Fruit fly (Drosophila melanogaster): Measurements from ENCODE around the gene CG6621.

Gene CG6621

DNA sequence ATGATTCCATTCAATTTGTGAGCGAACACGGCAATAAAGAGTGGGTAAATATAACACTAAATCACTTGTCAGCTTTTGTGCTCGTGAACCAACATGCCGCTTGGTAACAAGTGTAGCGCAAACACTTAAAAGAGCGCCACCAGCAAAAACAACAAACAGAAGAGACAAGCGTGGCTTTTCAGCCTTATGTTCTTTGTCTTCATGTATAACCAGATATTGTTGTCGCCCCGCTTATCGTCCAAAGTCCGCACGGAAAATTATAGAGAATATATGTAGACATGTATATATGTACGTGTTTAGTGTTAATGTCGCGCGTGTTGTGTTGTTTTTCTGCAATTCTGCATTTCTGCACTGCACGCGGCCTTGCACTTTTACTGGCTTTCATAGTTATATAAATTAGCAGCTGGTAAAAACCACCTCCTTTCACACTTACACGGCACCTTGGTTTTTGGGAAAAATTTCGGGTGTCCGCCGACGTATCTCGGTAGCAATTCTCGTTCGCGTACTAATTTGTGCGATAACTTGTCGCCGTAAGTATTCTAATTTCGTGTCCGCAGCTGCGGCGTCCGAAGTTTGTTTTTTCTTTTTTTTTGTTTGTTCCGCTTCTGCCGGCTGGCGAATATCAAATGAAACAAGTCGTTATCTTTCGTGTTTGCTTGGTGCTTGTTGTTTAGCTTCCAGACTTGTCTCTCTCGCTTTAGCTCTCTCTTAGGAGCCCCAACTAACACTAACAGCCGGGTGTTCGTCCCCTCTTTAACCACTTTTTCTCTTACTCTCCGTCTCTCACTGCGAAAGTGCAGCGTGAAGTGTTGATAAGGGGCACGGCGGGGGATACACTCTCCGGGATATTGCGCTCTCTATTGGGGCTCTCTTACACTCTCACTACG, 4.5 kb downstream of the CG6621 start (continued):
- TF ChIP-seq Eip74EF (GFP tag; optimal IDR thresholded peaks at IDR 0.05) (peak in 1 of 2 experiments; percentile 32), Dbx (GFP tag; IDR thresholded peaks at IDR 0.05) (peak; percentile 59; the same call in 2 of the 3 replicates), CG10267 (tag; optimal IDR thresholded peaks at IDR 0.05) (no peak), repo (GFP tag; optimal IDR thresholded peaks at IDR 0.05) (no peak), ems (GFP tag; optimal IDR thresholded peaks at IDR 0.05) (peak; percentile 30), jigr1 (GFP tag; IDR thresholded peaks at IDR 0.05) (no peak), Opbp (GFP tag; IDR thresholded peaks at IDR 0.05; ENCODE audit: partially characterized antibody) (no peak), CG10462 (GFP tag; optimal IDR thresholded peaks at IDR 0.05) (no peak), Mad (GFP tag; optimal IDR thresholded peaks at IDR 0.05) (no peak), CG3065 (GFP tag; optimal IDR thresholded peaks at IDR 0.05) (no peak), NC2β (GFP tag; optimal IDR thresholded peaks at IDR 0.05) (no peak), CG9215 (GFP tag; IDR thresholded peaks at IDR 0.05) (no peak; the same call in 1 of the 2 replicates), ro (GFP tag; IDR thresholded peaks at IDR 0.05) (no peak), ase (GFP tag; IDR thresholded peaks at IDR 0.05) (no peak; the same call in 2 of the 3 replicates), Atf6 (GFP tag; IDR thresholded peaks at IDR 0.05) (peak; percentile 56; the same call in 1 of the 2 replicates), grau (tag; optimal IDR thresholded peaks at IDR 0.05) (peak; percentile 26), Camta (GFP tag; optimal IDR thresholded peaks at IDR 0.05) (no peak), CG1602 (GFP tag; optimal IDR thresholded peaks at IDR 0.05) (no peak), peb (GFP tag; IDR thresholded peaks at IDR 0.05) (no peak), CG13624 (GFP tag; optimal IDR thresholded peaks at IDR 0.05) (no peak), D (optimal IDR thresholded peaks at IDR 0.05) (no peak), D (GFP tag; optimal IDR thresholded peaks at IDR 0.05) (no peak), dmrt99B (tag; optimal IDR thresholded peaks at IDR 0.05) (peak; percentile 30), Lim3 (GFP tag; IDR thresholded peaks at IDR 0.05) (no peak), nmo (GFP tag; optimal IDR thresholded peaks at IDR 0.05) (no peak), Doc2 (GFP tag; IDR thresholded peaks at IDR 0.05) (no peak), Dll (GFP tag; IDR thresholded peaks at IDR 0.05; ENCODE audit: partially characterized antibody) (peak; percentile 57; the same call in 3 of the 4 replicates), bigmax (GFP tag; optimal IDR thresholded peaks at IDR 0.05) (no peak), Taf1 (GFP tag; IDR thresholded peaks at IDR 0.05) (peak; percentile 47; the same call in 1 of the 2 replicates), Mrtf (GFP tag; IDR thresholded peaks at IDR 0.05) (no peak), Nf-YB (GFP tag; optimal IDR thresholded peaks at IDR 0.05) (no peak), CG4360 (GFP tag; IDR thresholded peaks at IDR 0.05) (no peak), CG14014 (GFP tag; IDR thresholded peaks at IDR 0.05) (peak; percentile 63; the same call in 1 of the 2 replicates), kay (GFP tag; optimal IDR thresholded peaks at IDR 0.05) (no peak), salm (tag; optimal IDR thresholded peaks at IDR 0.05) (no peak), nau (GFP tag; optimal IDR thresholded peaks at IDR 0.05) (no peak), vnd (GFP tag; IDR thresholded peaks at IDR 0.05; ENCODE audit: partially characterized antibody) (no peak), CG15073 (GFP tag; optimal IDR thresholded peaks at IDR 0.05) (no peak), E2f1 (GFP tag; IDR thresholded peaks at IDR 0.05) (no peak), phol (tag; optimal IDR thresholded peaks at IDR 0.05) (no peak), CoRest (tag; optimal IDR thresholded peaks at IDR 0.05) (no peak), eve (GFP tag; optimal IDR thresholded peaks at IDR 0.05) (no peak), hbn (GFP tag; IDR thresholded peaks at IDR 0.05; ENCODE audit: partially characterized antibody) (no peak; the same call in 1 of the 2 replicates), pita (GFP tag; optimal IDR thresholded peaks at IDR 0.05) (no peak), chinmo (GFP tag; IDR thresholded peaks at IDR 0.05; ENCODE audit: partially characterized antibody) (peak; percentile 98), chm (GFP tag; IDR thresholded peaks at IDR 0.05) (peak; percentile 62), p53 (GFP tag; optimal IDR thresholded peaks at IDR 0.05) (no peak), Fer1 (GFP tag; optimal IDR thresholded peaks at IDR 0.05) (peak; percentile 48), exex (tag; optimal IDR thresholded peaks at IDR 0.05) (peak; percentile 58)
